Worm (Caenorhabditis elegans) whole organism, young adult: ENCODE measurements around the gene mdt-8.
A peak's percentile ranks its signal among the peaks of the same experiment; 100 is the strongest.

Source experiments
- B0019.2 ChIP-seq: fragments of 200-800 bp; sonication (Bioruptor generic); conservative IDR thresholded peaks from 2 replicates; pipeline ENCODE4 v1.3.6; 2022; ENCODE audit warnings: missing genetic modification reagents, missing genetic modification characterization, missing compliant biosample characterization
- F22D6.2 ChIP-seq: sonication (generic microtip); optimal IDR thresholded peaks from 2 replicates; lab custom pipeline; 2016; ENCODE audit warnings: mild to moderate bottlenecking, missing genetic modification characterization, missing compliant biosample characterization
- F33H1.4 ChIP-seq: fragments of 200-800 bp; sonication (Bioruptor generic); IDR thresholded peaks from 2 replicates; pipeline ENCODE4 v1.3.6; 2022; ENCODE audit warnings: missing genetic modification reagents, missing genetic modification characterization, missing compliant biosample characterization
- F37B4.10 ChIP-seq: fragments of 200-800 bp; sonication (Bioruptor generic); IDR thresholded peaks from 2 replicates; pipeline ENCODE4 v1.3.6; 2022; ENCODE audit warnings: missing genetic modification characterization, missing compliant biosample characterization
- F39B2.1 ChIP-seq: fragments of 200-800 bp; sonication (Bioruptor generic); IDR thresholded peaks from 2 replicates; pipeline ENCODE4 v1.3.6; 2022; ENCODE audit warnings: missing genetic modification reagents, missing genetic modification characterization, missing compliant biosample characterization
- T26A5.8 ChIP-seq: sonication (generic microtip); optimal IDR thresholded peaks from 2 replicates; lab custom pipeline; 2016; ENCODE audit warnings: missing genetic modification characterization, missing compliant biosample characterization
- Y53F4B.3 ChIP-seq: fragments of 200-800 bp; sonication (Bioruptor generic); IDR thresholded peaks from 2 replicates; pipeline ENCODE4 v1.3.6; 2022; ENCODE audit warnings: missing genetic modification reagents, missing genetic modification characterization, missing compliant biosample characterization
- Y53G8AR.9 ChIP-seq: fragments of 200-800 bp; sonication (Bioruptor generic); conservative IDR thresholded peaks from 2 replicates; pipeline ENCODE4 v1.3.6; 2022; ENCODE audit warnings: missing genetic modification reagents, missing genetic modification characterization, missing compliant biosample characterization
- Y95B8A.8 ChIP-seq: fragments of 200-800 bp; sonication (Bioruptor generic); IDR thresholded peaks from 2 replicates; pipeline ENCODE4 v1.3.6; 2022; ENCODE audit warnings: missing genetic modification reagents, missing genetic modification characterization, missing compliant biosample characterization
- ZK185.1 ChIP-seq: sonication (generic microtip); optimal IDR thresholded peaks from 2 replicates; lab custom pipeline; 2016; ENCODE audit warnings: mild to moderate bottlenecking, missing genetic modification characterization, missing compliant biosample characterization; ENCODE audit not compliant: poor library complexity, severe bottlenecking
- akir-1 ChIP-seq: fragments of 200-800 bp; sonication (Bioruptor generic); optimal IDR thresholded peaks from 2 replicates; lab custom pipeline; 2018; ENCODE audit warnings: mild to moderate bottlenecking, missing genetic modification characterization, moderate library complexity, missing compliant biosample characterization
- aptf-2 ChIP-seq: fragments of 200-800 bp; sonication (Bioruptor generic); conservative IDR thresholded peaks from 2 replicates; pipeline ENCODE4 v1.3.6; 2022; ENCODE audit warnings: missing genetic modification reagents, missing genetic modification characterization, missing compliant biosample characterization
- attf-3 ChIP-seq: fragments of 200-800 bp; sonication (Bioruptor generic); conservative IDR thresholded peaks from 2 replicates; pipeline ENCODE4 v1.3.6; 2022; ENCODE audit warnings: missing genetic modification reagents, missing genetic modification characterization, missing compliant biosample characterization
- attf-5 ChIP-seq: fragments of 200-800 bp; sonication (Bioruptor generic); optimal IDR thresholded peaks from 2 replicates; lab custom pipeline; 2018; ENCODE audit warnings: mild to moderate bottlenecking, missing genetic modification characterization, missing compliant biosample characterization
- attf-6 ChIP-seq: fragments of 200-800 bp; sonication (Bioruptor generic); IDR thresholded peaks from 2 replicates; pipeline ENCODE4 v1.3.6; 2022; ENCODE audit warnings: missing genetic modification reagents, missing genetic modification characterization, missing compliant biosample characterization
- bed-1 ChIP-seq: fragments of 200-800 bp; sonication (Bioruptor generic); IDR thresholded peaks from 2 replicates; pipeline ENCODE4 v1.3.6; 2022; ENCODE audit warnings: missing genetic modification reagents, missing genetic modification characterization, missing compliant biosample characterization
- bed-2 ChIP-seq: fragments of 200-800 bp; sonication (Bioruptor generic); IDR thresholded peaks from 2 replicates; pipeline ENCODE4 v1.3.6; 2022; ENCODE audit warnings: missing genetic modification reagents, missing genetic modification characterization, missing compliant biosample characterization
- cebp-2 ChIP-seq: fragments of 200-800 bp; sonication (Bioruptor generic); IDR thresholded peaks from 2 replicates; pipeline ENCODE4 v1.3.6; 2022; ENCODE audit warnings: missing genetic modification characterization, missing compliant biosample characterization
- ceh-100 ChIP-seq: fragments of 200-800 bp; sonication (Bioruptor generic); IDR thresholded peaks from 2 replicates; pipeline ENCODE4 v1.3.6; 2022; ENCODE audit warnings: missing genetic modification reagents, missing genetic modification characterization, missing compliant biosample characterization
- ceh-27 ChIP-seq: fragments of 200-800 bp; sonication (Bioruptor generic); optimal IDR thresholded peaks from 2 replicates; lab custom pipeline; 2018; ENCODE audit warnings: mild to moderate bottlenecking, missing genetic modification characterization, moderate library complexity, missing compliant biosample characterization
- ceh-58 ChIP-seq: fragments of 200-800 bp; sonication (Bioruptor generic); IDR thresholded peaks from 2 replicates; pipeline ENCODE4 v1.3.6; 2022; ENCODE audit warnings: missing genetic modification characterization, missing compliant biosample characterization
- ceh-79 ChIP-seq: sonication (generic microtip); optimal IDR thresholded peaks from 2 replicates; lab custom pipeline; 2017; ENCODE audit warnings: mild to moderate bottlenecking, missing genetic modification characterization, missing compliant biosample characterization
- ceh-91 ChIP-seq: fragments of 200-800 bp; sonication (Bioruptor generic); IDR thresholded peaks from 2 replicates; pipeline ENCODE4 v1.3.6; 2022; ENCODE audit warnings: missing genetic modification reagents, missing genetic modification characterization, missing compliant biosample characterization
- dpl-1 ChIP-seq: fragments of 150-350 bp; optimal IDR thresholded peaks from 2 replicates; lab custom pipeline; 2014; ENCODE audit warnings: missing biosample characterization, missing genetic modification reagents, missing genetic modification characterization
- egl-18 ChIP-seq: fragments of 200-800 bp; sonication (Bioruptor generic); IDR thresholded peaks from 2 replicates; pipeline ENCODE4 v1.3.6; 2022; ENCODE audit warnings: missing genetic modification reagents, missing genetic modification characterization, missing compliant biosample characterization
- gei-17 ChIP-seq: fragments of 200-800 bp; sonication (Bioruptor generic); optimal IDR thresholded peaks from 2 replicates; lab custom pipeline; 2018; ENCODE audit warnings: mild to moderate bottlenecking, missing genetic modification characterization, missing compliant biosample characterization
- him-1 ChIP-seq: sonication (generic microtip); optimal IDR thresholded peaks from 2 replicates; lab custom pipeline; 2016; ENCODE audit warnings: missing genotype, missing genetic modification reagents, missing genetic modification characterization, missing compliant biosample characterization
- hmg-1.2 ChIP-seq: fragments of 200-800 bp; sonication (Bioruptor generic); IDR thresholded peaks from 2 replicates; pipeline ENCODE4 v1.3.6; 2022; ENCODE audit warnings: missing genetic modification reagents, missing genetic modification characterization, missing compliant biosample characterization
- let-607 ChIP-seq, 2 experiments: fragments of 200-800 bp in 1 of 2; sonication (Bioruptor generic) in 1 of 2; sonication (generic microtip) in 1 of 2; optimal IDR thresholded peaks; 2 replicates each; lab custom pipeline; 2016 to 2018; ENCODE audit warnings: mild to moderate bottlenecking in 2 of 2, missing compliant biosample characterization in 2 of 2, missing genetic modification characterization in 2 of 2, moderate library complexity in 2 of 2, missing genotype in 1 of 2
- lin-54 ChIP-seq: fragments of 200-800 bp; sonication (Bioruptor generic); optimal IDR thresholded peaks from 2 replicates; lab custom pipeline; 2018; ENCODE audit warnings: mild to moderate bottlenecking, missing genetic modification characterization, missing compliant biosample characterization
- lsl-1 ChIP-seq: fragments of 200-800 bp; sonication (Bioruptor generic); optimal IDR thresholded peaks from 2 replicates; lab custom pipeline; 2018; ENCODE audit warnings: mild to moderate bottlenecking, missing genetic modification characterization, moderate library complexity, missing compliant biosample characterization
- madf-6 ChIP-seq: fragments of 200-800 bp; sonication (Bioruptor generic); IDR thresholded peaks from 2 replicates; pipeline ENCODE4 v1.3.6; 2022; ENCODE audit warnings: missing genetic modification reagents, missing genetic modification characterization, missing compliant biosample characterization
- mes-4 ChIP-seq: sonication (generic microtip); optimal IDR thresholded peaks from 2 replicates; lab custom pipeline; 2016; ENCODE audit warnings: missing genotype, missing genetic modification characterization, missing compliant biosample characterization
- mxl-1 ChIP-seq: sonication (generic microtip); optimal IDR thresholded peaks from 2 replicates; lab custom pipeline; 2016; ENCODE audit warnings: missing genetic modification characterization, missing compliant biosample characterization
- nhr-120 ChIP-seq: fragments of 200-800 bp; sonication (Bioruptor generic); IDR thresholded peaks from 2 replicates; pipeline ENCODE4 v1.3.6; 2022; ENCODE audit warnings: missing genetic modification characterization, missing compliant biosample characterization
- rec-8 ChIP-seq, 2 experiments: sonication (generic microtip); optimal IDR thresholded peaks; 2 replicates each; lab custom pipeline; 2016; ENCODE audit warnings: mild to moderate bottlenecking in 2 of 2, missing genetic modification characterization in 2 of 2, missing genetic modification reagents in 2 of 2, missing genotype in 2 of 2, missing biosample characterization in 1 of 2, missing compliant biosample characterization in 1 of 2, moderate library complexity in 1 of 2
- rpc-1 ChIP-seq, 2 experiments: fragments of 150-350 bp in 1 of 2; sonication (generic microtip) in 1 of 2; optimal IDR thresholded peaks; 2 replicates each; lab custom pipeline; 2014 to 2018; ENCODE audit warnings: missing biosample characterization in 1 of 2, missing genetic modification characterization in 1 of 2, missing genetic modification reagents in 1 of 2, missing genotype in 1 of 2
- snpc-1.1 ChIP-seq: sonication (generic microtip); optimal IDR thresholded peaks from 2 replicates; lab custom pipeline; 2017; ENCODE audit warnings: missing genetic modification characterization, mild to moderate bottlenecking, missing compliant biosample characterization, antibody characterized with exemption, moderate library complexity, missing genotype, missing genetic modification reagents; ENCODE audit not compliant: insufficient read depth
- snpc-3.4 ChIP-seq: sonication (generic microtip); optimal IDR thresholded peaks from 2 replicates; lab custom pipeline; 2017; ENCODE audit warnings: missing genetic modification characterization, mild to moderate bottlenecking, missing compliant biosample characterization, antibody characterized with exemption, moderate library complexity, missing genotype, missing genetic modification reagents
- snpc-4 ChIP-seq, 5 experiments: fragments of 150-350 bp in 1 of 5; sonication (generic microtip) in 4 of 5; optimal IDR thresholded peaks; 2 replicates each; lab custom pipeline; 2014 to 2018; ENCODE audit warnings: missing genetic modification characterization in 5 of 5, missing biosample characterization in 3 of 5, antibody characterized with exemption in 2 of 5, mild to moderate bottlenecking in 2 of 5, missing compliant biosample characterization in 2 of 5, missing genotype in 2 of 5, moderate library complexity in 2 of 5, missing genetic modification reagents in 1 of 5
- sptf-2 ChIP-seq: fragments of 200-800 bp; sonication (Bioruptor generic); optimal IDR thresholded peaks from 2 replicates; lab custom pipeline; 2018; ENCODE audit warnings: mild to moderate bottlenecking, missing genetic modification characterization, missing compliant biosample characterization
- unc-130 ChIP-seq: sonication (generic microtip); optimal IDR thresholded peaks from 2 replicates; lab custom pipeline; 2016; ENCODE audit warnings: missing genetic modification reagents, missing genetic modification characterization, missing compliant biosample characterization
- unc-62 ChIP-seq: fragments of 150-350 bp; optimal IDR thresholded peaks from 2 replicates; lab custom pipeline; 2014; ENCODE audit warnings: missing biosample characterization, missing genetic modification reagents, missing genetic modification characterization
- xnd-1 ChIP-seq: sonication (generic microtip); optimal IDR thresholded peaks from 2 replicates; lab custom pipeline; 2016; ENCODE audit warnings: missing genotype, missing genetic modification reagents, missing genetic modification characterization, missing compliant biosample characterization
- ztf-26 ChIP-seq: sonication (generic microtip); optimal IDR thresholded peaks from 2 replicates; lab custom pipeline; 2017; ENCODE audit warnings: missing genetic modification characterization, missing compliant biosample characterization
- ztf-28 ChIP-seq: fragments of 200-800 bp; sonication (Bioruptor generic); IDR thresholded peaks from 2 replicates; pipeline ENCODE4 v1.3.6; 2022; ENCODE audit warnings: missing genetic modification reagents, missing genetic modification characterization, missing compliant biosample characterization
- ztf-3 ChIP-seq: fragments of 200-800 bp; sonication (Bioruptor generic); optimal IDR thresholded peaks from 2 replicates; lab custom pipeline; 2018; ENCODE audit warnings: mild to moderate bottlenecking, missing genetic modification characterization, missing compliant biosample characterization

Gene mdt-8

ce11 chrII:11537115-11537514, 3.5 kb upstream of the mdt-8 start (continued):
- TF ChIP-seq let-607 (tag; optimal IDR thresholded peaks at IDR 0.05; lab: Kevin White, UChicago) (no peak), bed-2 (GFP tag; lab: Robert Waterston, UW) (peak; percentile 81; the same call in 1 of the 2 replicates), F37B4.10 (GFP tag; lab: Robert Waterston, UW) (peak; percentile 78; the same call in 1 of the 2 replicates), rpc-1 (optimal IDR thresholded peaks at IDR 0.05; lab: Kevin White, UChicago) (no peak), rpc-1 (tag; optimal IDR thresholded peaks at IDR 0.05; lab: Kevin White, UChicago) (no peak), T26A5.8 (tag; lab: Kevin White, UChicago) (no peak), lsl-1 (GFP tag; lab: Kevin White, UChicago) (peak; percentile 80), B0019.2 (GFP tag; lab: Robert Waterston, UW) (peak; percentile 28; the same call in 1 of the 2 replicates), cebp-2 (GFP tag; lab: Robert Waterston, UW) (no peak), attf-6 (0 out of 2 replicates have a peak, but pooled peaks have one; percentile 54), egl-18 (GFP tag; lab: Robert Waterston, UW) (no peak), F22D6.2 (no peak), mxl-1 (tag; lab: Kevin White, UChicago) (no peak), hmg-1.2 (GFP tag; lab: Robert Waterston, UW) (peak; percentile 92), Y53F4B.3 (GFP tag; lab: Robert Waterston, UW) (no peak), ztf-26 (tag; lab: Kevin White, UChicago) (no peak), him-1 (tag; lab: Kevin White, UChicago) (peak; percentile 30), attf-5 (no peak), snpc-4 (GFP tag; optimal IDR thresholded peaks at IDR 0.05; lab: Kevin White, UChicago) (no peak), snpc-4 (tag; optimal IDR thresholded peaks at IDR 0.05; lab: Kevin White, UChicago) (peak in 2 of 4 experiments; percentile 19 to 23), ZK185.1 (tag; lab: Kevin White, UChicago) (no peak), bed-1 (GFP tag; lab: Robert Waterston, UW) (no peak), snpc-3.4 (tag; lab: Kevin White, UChicago) (peak; percentile 89), snpc-1.1 (no peak), ceh-79 (tag; lab: Kevin White, UChicago) (no peak), ceh-91 (GFP tag; lab: Robert Waterston, UW) (peak; percentile 94), rec-8 (tag; optimal IDR thresholded peaks at IDR 0.05; lab: Kevin White, UChicago) (no peak), mes-4 (tag; lab: Kevin White, UChicago) (no peak), Y95B8A.8 (GFP tag; lab: Robert Waterston, UW) (peak; percentile 81; the same call in 1 of the 2 replicates), F39B2.1 (GFP tag; lab: Robert Waterston, UW) (no peak), ceh-27 (GFP tag; lab: Kevin White, UChicago) (peak; percentile 6), F33H1.4 (GFP tag; lab: Robert Waterston, UW) (peak; percentile 79), akir-1 (no peak), sptf-2 (GFP tag; lab: Kevin White, UChicago) (no peak), aptf-2 (peak; percentile 85), ztf-28 (GFP tag; lab: Robert Waterston, UW) (0 out of 2 replicates have a peak, but pooled peaks have one; percentile 51), gei-17 (no peak), xnd-1 (peak; percentile 95), nhr-120 (GFP tag; lab: Robert Waterston, UW) (no peak), ceh-100 (GFP tag; lab: Robert Waterston, UW) (peak; percentile 84), ceh-58 (GFP tag; lab: Robert Waterston, UW) (0 out of 2 replicates have a peak, but pooled peaks have one; percentile 20), Y53G8AR.9 (GFP tag; lab: Robert Waterston, UW) (0 out of 2 replicates have a peak, but pooled peaks have one; percentile 68), lin-54 (GFP tag; lab: Kevin White, UChicago) (peak; percentile 81), attf-3 (GFP tag; lab: Robert Waterston, UW) (0 out of 2 replicates have a peak, but pooled peaks have one; percentile 38), madf-6 (GFP tag; lab: Robert Waterston, UW) (peak; percentile 98), unc-62 (GFP tag; lab: Kevin White, UChicago) (no peak), unc-130 (peak; percentile 72), dpl-1 (GFP tag; lab: Kevin White, UChicago) (peak; percentile 88), ztf-3 (no peak)
